Worm (Caenorhabditis elegans): ENCODE measurements around the gene faah-5.
A peak's percentile ranks its signal among the peaks of the same experiment; 100 is the strongest.

Gene faah-5

ce11 chrIII:11881549-11881948, 9.7 kb downstream of the faah-5 start:
- TF ChIP-seq elt-2 (tag; optimal IDR thresholded peaks at IDR 0.05) (peak; percentile 42), hlh-6 (tag; optimal IDR thresholded peaks at IDR 0.05) (no peak)

DNA sequence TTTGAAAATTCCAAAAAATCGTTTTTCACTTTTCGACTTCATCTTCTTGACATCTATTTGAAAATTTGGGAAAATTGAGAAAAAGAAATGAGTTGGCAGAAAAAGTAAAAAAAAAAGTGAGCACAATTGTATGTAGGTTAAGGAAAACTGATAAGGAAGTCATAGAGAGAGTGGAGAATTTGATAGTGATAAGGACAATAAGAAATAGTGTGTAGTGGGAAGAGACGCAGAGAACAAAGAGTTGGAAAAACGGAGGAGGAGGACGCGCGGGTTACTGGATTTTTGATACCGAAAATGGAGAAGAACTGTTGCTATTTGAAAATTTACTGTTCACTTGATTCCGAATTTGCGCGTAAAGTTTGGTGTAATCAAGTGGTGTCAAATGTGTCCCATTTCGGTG, 12.5 kb downstream of the faah-5 start, which contains the start of gene Y56A3A.6:
Y56A3A.6 (minus strand) TSS at position 53 of the 400 bp plus-strand sequence.
- no peak for TF ChIP-seq unc-55 (GFP tag; optimal IDR thresholded peaks at IDR 0.05)
- TF ChIP-seq elt-2 (tag; optimal IDR thresholded peaks at IDR 0.05), result peak; percentile 79

DNA sequence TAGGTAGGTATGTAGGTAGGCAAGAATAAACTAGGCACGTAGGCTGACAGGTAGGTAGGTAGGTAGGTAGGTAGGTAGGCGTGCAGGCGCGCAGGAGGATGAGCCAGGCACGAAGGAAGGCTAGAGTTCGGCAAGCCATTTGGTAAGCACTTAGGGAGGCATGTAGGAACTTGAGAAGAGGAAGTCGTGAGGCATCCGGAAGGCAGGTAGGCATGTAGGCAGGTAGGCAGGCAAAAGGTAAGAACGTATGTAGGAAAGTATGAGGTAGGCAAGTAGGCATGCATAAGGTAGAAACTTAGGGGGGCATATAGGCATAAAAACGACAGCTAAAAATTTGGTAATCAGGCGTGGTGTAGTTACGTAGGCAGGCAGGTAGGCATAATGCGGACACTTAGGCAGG, 15.1 kb downstream of the faah-5 start:
- TF ChIP-seq elt-4 (tag; optimal IDR thresholded peaks at IDR 0.05) (peak; percentile 32), madf-2 (tag; optimal IDR thresholded peaks at IDR 0.05) (no peak), unc-3 (GFP tag; conservative IDR thresholded peaks at IDR 0.05) (no peak), unc-3 (tag; optimal IDR thresholded peaks at IDR 0.05) (no peak), npax-4 (tag; optimal IDR thresholded peaks at IDR 0.05) (no peak), pha-2 (tag; optimal IDR thresholded peaks at IDR 0.05) (no peak), pax-1 (tag; optimal IDR thresholded peaks at IDR 0.05) (no peak), hlh-15 (tag; optimal IDR thresholded peaks at IDR 0.05) (no peak), ceh-45 (GFP tag; IDR thresholded peaks at IDR 0.05) (no peak)

DNA sequence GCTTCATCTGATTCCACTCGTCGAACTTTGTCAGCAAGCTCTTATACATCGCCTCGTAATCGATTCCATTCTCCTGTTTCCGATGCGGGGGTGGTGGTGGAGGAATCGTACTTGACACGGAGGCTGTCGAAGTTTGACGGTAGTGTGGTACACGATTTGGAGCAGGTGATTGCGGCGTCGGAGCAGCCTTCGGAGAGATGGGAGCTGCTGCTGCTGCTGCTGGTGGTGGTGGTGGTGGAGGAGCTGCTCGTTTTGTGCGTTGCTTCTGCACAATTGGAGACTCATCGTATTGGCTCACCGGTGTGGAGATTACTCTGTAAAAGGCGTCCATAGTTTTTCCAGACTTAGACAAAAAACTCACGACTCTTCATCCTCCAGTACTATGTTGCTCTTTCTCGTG, 17.0 kb downstream of the faah-5 start:
- TF ChIP-seq F13H6.1 (tag; optimal IDR thresholded peaks at IDR 0.05) (no peak), nhr-232 (tag; optimal IDR thresholded peaks at IDR 0.05) (no peak), odd-2 (tag; optimal IDR thresholded peaks at IDR 0.05) (no peak), ceh-34 (tag; optimal IDR thresholded peaks at IDR 0.05) (no peak), ceh-30 (tag; optimal IDR thresholded peaks at IDR 0.05) (no peak), ceh-6 (GFP tag; optimal IDR thresholded peaks at IDR 0.05) (no peak)

DNA sequence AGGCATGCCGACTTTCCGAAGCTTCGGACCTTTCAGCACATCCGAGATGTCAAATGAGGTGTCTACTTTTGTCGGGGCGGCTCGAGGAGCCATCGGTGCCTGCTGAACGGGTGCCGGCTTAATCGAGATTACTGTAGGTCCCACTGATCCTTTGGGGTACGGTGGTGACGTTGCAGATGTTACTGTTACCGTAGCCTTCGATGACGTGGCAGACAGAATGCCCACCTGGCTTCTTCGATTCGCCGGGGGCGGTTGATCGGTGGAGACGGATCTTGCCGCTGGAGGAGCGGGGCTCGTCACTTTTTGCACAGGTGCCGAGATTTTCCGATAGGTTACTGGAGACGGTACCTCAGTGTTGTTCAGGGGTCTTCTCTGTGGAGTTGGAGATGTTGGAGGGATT, 19.6 kb downstream of the faah-5 start:
- no peak for TF ChIP-seq dve-1 (tag; optimal IDR thresholded peaks at IDR 0.05)
- TF ChIP-seq tbx-7 (tag; optimal IDR thresholded peaks at IDR 0.05), result no peak
- no peak for TF ChIP-seq unc-42 (tag; optimal IDR thresholded peaks at IDR 0.05)
- peak; percentile 0 for TF ChIP-seq C08G9.2 (tag; optimal IDR thresholded peaks at IDR 0.05)
- no peak for TF ChIP-seq fax-1 (tag; optimal IDR thresholded peaks at IDR 0.05)
- TF ChIP-seq K09A11.1 (tag; optimal IDR thresholded peaks at IDR 0.05; ENCODE audit: insufficient read depth), result no peak

DNA sequence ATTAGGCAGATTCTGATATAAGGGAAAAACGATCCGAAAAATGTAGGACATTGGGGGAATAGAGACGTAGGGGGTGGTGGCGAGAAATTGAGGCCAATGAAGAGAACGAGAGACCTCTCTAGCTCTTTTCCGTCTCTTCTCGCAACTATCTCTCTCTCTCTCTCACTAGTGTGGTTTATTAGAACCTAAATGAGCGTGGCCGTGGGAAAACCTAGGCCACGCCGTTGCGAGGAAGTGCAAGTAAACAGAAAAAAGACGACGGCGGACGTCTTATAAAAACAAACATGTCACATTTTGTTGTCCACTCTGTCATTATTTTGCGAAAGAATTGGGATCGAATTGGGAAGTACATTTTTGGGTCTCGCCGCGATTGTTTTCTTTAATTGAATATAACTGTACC, 21.2 kb downstream of the faah-5 start:
- TF ChIP-seq elt-2 (tag; optimal IDR thresholded peaks at IDR 0.05), result peak; percentile 53
- TF ChIP-seq ceh-2 (tag; optimal IDR thresholded peaks at IDR 0.05), result peak; percentile 94
- no peak for TF ChIP-seq ceh-30 (tag; optimal IDR thresholded peaks at IDR 0.05)
- TF ChIP-seq mec-3 (tag; optimal IDR thresholded peaks at IDR 0.05; ENCODE audit: borderline replicate concordance), result peak; percentile 62
- no peak for TF ChIP-seq pat-9 (tag; optimal IDR thresholded peaks at IDR 0.05)
- no peak for TF ChIP-seq pha-4 (tag; optimal IDR thresholded peaks at IDR 0.05)
- TF ChIP-seq hlh-15 (tag; optimal IDR thresholded peaks at IDR 0.05), result peak; percentile 15
- no peak for TF ChIP-seq ceh-48 (tag; optimal IDR thresholded peaks at IDR 0.05)
- TF ChIP-seq ttx-3 (tag; optimal IDR thresholded peaks at IDR 0.05), result no peak
- peak; percentile 90 for TF ChIP-seq nfya-1 (tag; optimal IDR thresholded peaks at IDR 0.05)
- peak; percentile 33 for TF ChIP-seq pros-1 (tag; optimal IDR thresholded peaks at IDR 0.05)
- peak; percentile 82 for TF ChIP-seq unc-42 (tag; optimal IDR thresholded peaks at IDR 0.05)
- TF ChIP-seq fax-1 (tag; optimal IDR thresholded peaks at IDR 0.05), result peak; percentile 60
- no peak for TF ChIP-seq syd-9 (tag; optimal IDR thresholded peaks at IDR 0.05)
- no peak for TF ChIP-seq K02D7.2 (tag; optimal IDR thresholded peaks at IDR 0.05)
- TF ChIP-seq unc-3 (GFP tag; conservative IDR thresholded peaks at IDR 0.05), result no peak
- no peak for TF ChIP-seq unc-3 (tag; optimal IDR thresholded peaks at IDR 0.05)
- TF ChIP-seq pag-3 (tag; optimal IDR thresholded peaks at IDR 0.05; ENCODE audit: borderline replicate concordance), result no peak
- peak; percentile 57 for TF ChIP-seq lim-6 (tag; optimal IDR thresholded peaks at IDR 0.05)
- peak; percentile 69 for TF ChIP-seq tbx-7 (tag; optimal IDR thresholded peaks at IDR 0.05)
- no peak for TF ChIP-seq ahr-1 (tag; optimal IDR thresholded peaks at IDR 0.05)
- TF ChIP-seq rnt-1 (tag; optimal IDR thresholded peaks at IDR 0.05), result peak; percentile 95
- TF ChIP-seq gmeb-2 (tag; optimal IDR thresholded peaks at IDR 0.05), result peak; percentile 47
- no peak for TF ChIP-seq ceh-9 (tag; optimal IDR thresholded peaks at IDR 0.05)
- no peak for TF ChIP-seq npax-4 (tag; optimal IDR thresholded peaks at IDR 0.05)
- TF ChIP-seq ceh-31 (tag; optimal IDR thresholded peaks at IDR 0.05), result peak; percentile 98
- no peak for TF ChIP-seq lin-11 (tag; optimal IDR thresholded peaks at IDR 0.05)
- TF ChIP-seq che-1 (tag; optimal IDR thresholded peaks at IDR 0.05), result no peak
